Worm (Caenorhabditis elegans) whole organism, L4 larva: ENCODE results near the gene F36H9.1.

Source experiments
- Y48G9A.11 ChIP-seq: fragments of 200-800 bp; sonication (Bioruptor generic); IDR thresholded peaks from 2 replicates; pipeline ENCODE4 v1.3.6; 2022; ENCODE audit warnings: missing genetic modification reagents, missing genetic modification characterization, missing compliant biosample characterization
- aha-1 ChIP-seq: fragments of 150-350 bp; peaks from one replicate; lab custom pipeline; 2014; ENCODE audit warnings: missing biosample characterization, missing genetic modification characterization
- ama-1 ChIP-seq: fragments of 150-350 bp; optimal IDR thresholded peaks from 2 replicates; lab custom pipeline; 2014; ENCODE audit warnings: inconsistent platforms, mixed read lengths
- arid-1 ChIP-seq: fragments of 200-800 bp; sonication (Bioruptor generic); conservative IDR thresholded peaks from 2 replicates; pipeline ENCODE4 v1.3.6; 2022; ENCODE audit warnings: missing genetic modification reagents, missing genetic modification characterization, missing compliant biosample characterization
- ceh-20 ChIP-seq: fragments of 200-800 bp; sonication (Bioruptor generic); IDR thresholded peaks from 2 replicates; pipeline ENCODE4 v1.3.6; 2022; ENCODE audit warnings: missing genetic modification reagents, missing genetic modification characterization, missing compliant biosample characterization
- ceh-82 ChIP-seq: sonication (generic microtip); optimal IDR thresholded peaks from 2 replicates; lab custom pipeline; 2017; ENCODE audit warnings: missing biosample characterization, missing genetic modification characterization
- ces-1 ChIP-seq: fragments of 150-350 bp; sonication (generic microtip); optimal IDR thresholded peaks from 4 replicates; lab custom pipeline; 2014; ENCODE audit warnings: missing biosample characterization, missing genetic modification reagents, missing genetic modification characterization
- cey-2 ChIP-seq: sonication (generic microtip); optimal IDR thresholded peaks from 3 replicates; lab custom pipeline; 2017; ENCODE audit warnings: missing genetic modification characterization, mild to moderate bottlenecking, missing compliant biosample characterization, antibody characterized with exemption, borderline replicate concordance; ENCODE audit not compliant: insufficient read depth
- ctbp-1 ChIP-seq: fragments of 200-800 bp; sonication (Bioruptor generic); IDR thresholded peaks from 2 replicates; pipeline ENCODE4 v1.3.6; 2022; ENCODE audit warnings: missing genetic modification reagents, missing genetic modification characterization, missing compliant biosample characterization
- daf-16 ChIP-seq, 3 experiments: sonication (generic microtip); optimal IDR thresholded peaks; 2 replicates each; lab custom pipeline; 2016 to 2017; ENCODE audit warnings: missing genetic modification characterization in 3 of 3, missing genetic modification reagents in 3 of 3, mild to moderate bottlenecking in 2 of 3, missing compliant biosample characterization in 2 of 3, missing biosample characterization in 1 of 3, moderate library complexity in 1 of 3
- daf-19 ChIP-seq: fragments of 200-800 bp; sonication (Bioruptor generic); conservative IDR thresholded peaks from 2 replicates; pipeline ENCODE4 v1.3.6; 2022; ENCODE audit warnings: missing genetic modification characterization, missing compliant biosample characterization
- duxl-1 ChIP-seq: sonication (generic microtip); optimal IDR thresholded peaks from 2 replicates; lab custom pipeline; 2016; ENCODE audit warnings: mild to moderate bottlenecking, missing genetic modification characterization, moderate library complexity, missing compliant biosample characterization; ENCODE audit not compliant: poor library complexity
- dve-1 ChIP-seq: sonication (generic microtip); optimal IDR thresholded peaks from 2 replicates; lab custom pipeline; 2017; ENCODE audit warnings: antibody characterized with exemption, mild to moderate bottlenecking, missing genetic modification characterization, missing compliant biosample characterization; ENCODE audit not compliant: insufficient read depth
- egl-27 ChIP-seq: sonication (generic microtip); optimal IDR thresholded peaks from 3 replicates; lab custom pipeline; 2017; ENCODE audit warnings: missing biosample characterization, missing genetic modification reagents, missing genetic modification characterization
- fkh-10 ChIP-seq: fragments of 150-350 bp; optimal IDR thresholded peaks from 2 replicates; lab custom pipeline; 2014; ENCODE audit warnings: missing biosample characterization, missing genetic modification reagents, missing genetic modification characterization
- hif-1 ChIP-seq, 2 experiments: sonication (generic microtip); optimal IDR thresholded peaks; 2 replicates each; lab custom pipeline; 2016 to 2017; ENCODE audit warnings: missing compliant biosample characterization in 2 of 2, missing genetic modification characterization in 2 of 2, missing genetic modification reagents in 2 of 2, missing genotype in 2 of 2, mild to moderate bottlenecking in 1 of 2
- hlh-11 ChIP-seq: fragments of 200-800 bp; sonication (Bioruptor generic); optimal IDR thresholded peaks from 2 replicates; lab custom pipeline; 2018; ENCODE audit warnings: mild to moderate bottlenecking, missing genetic modification characterization, missing compliant biosample characterization
- lim-7 ChIP-seq: fragments of 200-800 bp; sonication (Bioruptor generic); IDR thresholded peaks from 2 replicates; pipeline ENCODE4 v1.3.6; 2022; ENCODE audit warnings: missing genetic modification characterization, missing compliant biosample characterization
- lin-1 ChIP-seq: fragments of 200-800 bp; sonication (Bioruptor generic); IDR thresholded peaks from 2 replicates; pipeline ENCODE4 v1.3.6; 2022; ENCODE audit warnings: missing genetic modification reagents, missing genetic modification characterization, missing compliant biosample characterization
- lir-3 ChIP-seq: sonication (generic microtip); optimal IDR thresholded peaks from 2 replicates; lab custom pipeline; 2016; ENCODE audit warnings: mild to moderate bottlenecking, missing genetic modification characterization, missing compliant biosample characterization
- mep-1 ChIP-seq: fragments of 150-350 bp; sonication (generic microtip); optimal IDR thresholded peaks from 3 replicates; lab custom pipeline; 2014; ENCODE audit warnings: missing biosample characterization, missing genetic modification characterization
- mes-2 ChIP-seq: sonication (generic microtip); optimal IDR thresholded peaks from 2 replicates; lab custom pipeline; 2016; ENCODE audit warnings: missing genotype, mild to moderate bottlenecking, missing genetic modification characterization, missing compliant biosample characterization; ENCODE audit not compliant: poor library complexity, severe bottlenecking
- mxl-2 ChIP-seq: fragments of 200-800 bp; sonication (Bioruptor generic); conservative IDR thresholded peaks from 2 replicates; pipeline ENCODE4 v1.3.6; 2022; ENCODE audit warnings: missing genetic modification reagents, missing genetic modification characterization, missing compliant biosample characterization
- mxl-3 ChIP-seq: fragments of 200-800 bp; sonication (Bioruptor generic); optimal IDR thresholded peaks from 2 replicates; lab custom pipeline; 2018; ENCODE audit warnings: mild to moderate bottlenecking, missing genetic modification characterization, missing compliant biosample characterization
- nhr-10 ChIP-seq: fragments of 150-350 bp; optimal IDR thresholded peaks from 2 replicates; lab custom pipeline; 2014; ENCODE audit warnings: missing biosample characterization, missing genetic modification characterization
- nhr-102 ChIP-seq: sonication (generic microtip); optimal IDR thresholded peaks from 2 replicates; lab custom pipeline; 2016; ENCODE audit warnings: mild to moderate bottlenecking, missing genetic modification characterization, moderate library complexity, missing compliant biosample characterization
- nhr-237 ChIP-seq: sonication (generic microtip); optimal IDR thresholded peaks from 2 replicates; lab custom pipeline; 2017; ENCODE audit warnings: missing biosample characterization, missing genetic modification characterization
- nhr-28 ChIP-seq: fragments of 150-350 bp; optimal IDR thresholded peaks from 2 replicates; lab custom pipeline; 2014; ENCODE audit warnings: missing biosample characterization, missing genetic modification characterization
- nhr-77 ChIP-seq: fragments of 150-350 bp; optimal IDR thresholded peaks from 2 replicates; lab custom pipeline; 2014; ENCODE audit warnings: missing biosample characterization, missing genetic modification characterization
- pha-4 ChIP-seq, 2 experiments: fragments of 150-350 bp in 1 of 2; fragments of 200-800 bp in 1 of 2; sonication (Bioruptor generic) in 1 of 2; IDR thresholded peaks in 1 of 2; optimal IDR thresholded peaks in 1 of 2; 2 replicates each; pipeline versions ENCODE4 v1.3.6 to Lab custom; 2014 to 2022; ENCODE audit warnings: missing genetic modification characterization in 2 of 2, missing genetic modification reagents in 2 of 2, missing biosample characterization in 1 of 2, missing compliant biosample characterization in 1 of 2
- php-3 ChIP-seq: fragments of 200-800 bp; sonication (Bioruptor generic); IDR thresholded peaks from 2 replicates; pipeline ENCODE4 v1.3.6; 2022; ENCODE audit warnings: missing genetic modification reagents, missing genetic modification characterization, missing compliant biosample characterization
- saeg-2 ChIP-seq: fragments of 200-800 bp; sonication (Bioruptor generic); IDR thresholded peaks from 2 replicates; pipeline ENCODE4 v1.3.6; 2022; ENCODE audit warnings: missing genetic modification reagents, missing genetic modification characterization, missing compliant biosample characterization
- snpc-1.2 ChIP-seq: fragments of 200-800 bp; sonication (Bioruptor generic); IDR thresholded peaks from 2 replicates; pipeline ENCODE4 v1.3.6; 2022; ENCODE audit warnings: missing genetic modification reagents, missing genetic modification characterization, missing compliant biosample characterization
- snpc-4 ChIP-seq: fragments of 150-350 bp; optimal IDR thresholded peaks from 2 replicates; lab custom pipeline; 2014; ENCODE audit warnings: missing biosample characterization, missing genetic modification characterization
- tra-1 ChIP-seq: fragments of 200-800 bp; sonication (Bioruptor generic); IDR thresholded peaks from 2 replicates; pipeline ENCODE4 v1.3.6; 2022; ENCODE audit warnings: missing genetic modification reagents, missing genetic modification characterization, missing compliant biosample characterization
- unc-39 ChIP-seq: sonication (generic microtip); optimal IDR thresholded peaks from 2 replicates; lab custom pipeline; 2017; ENCODE audit warnings: missing biosample characterization, missing genetic modification characterization
- zfp-3 ChIP-seq: fragments of 200-800 bp; sonication (Bioruptor generic); conservative IDR thresholded peaks from 2 replicates; pipeline ENCODE4 v1.3.6; 2022; ENCODE audit warnings: missing genetic modification reagents, missing genetic modification characterization, missing compliant biosample characterization
- zip-11 ChIP-seq: fragments of 200-800 bp; sonication (Bioruptor generic); IDR thresholded peaks from 2 replicates; pipeline ENCODE4 v1.3.6; 2022; ENCODE audit warnings: missing genetic modification characterization, missing compliant biosample characterization
- ztf-7 ChIP-seq: fragments of 150-350 bp; optimal IDR thresholded peaks from 2 replicates; lab custom pipeline; 2014; ENCODE audit warnings: missing biosample characterization, missing genetic modification characterization

Gene F36H9.1

ce11 chrV:1804645-1805559 is 10.6 kb downstream of the F36H9.1 start, which contains the start of the genes hsp-16.2 and hsp-16.41 (continued):
- no peak for TF ChIP-seq egl-27
- TF ChIP-seq cey-2 (tag; lab: Kevin White, UChicago): no peak
- TF ChIP-seq unc-39 (tag; lab: Kevin White, UChicago): no peak
- no peak for TF ChIP-seq ces-1 (GFP tag; lab: Kevin White, UChicago)
- no peak for TF ChIP-seq lir-3 (tag; lab: Kevin White, UChicago)
- peak; percentile 34 for TF ChIP-seq ztf-7 (tag; lab: Kevin White, UChicago)
- TF ChIP-seq arid-1 (GFP tag; lab: Robert Waterston, UW): no peak
- TF ChIP-seq ceh-82 (tag; lab: Kevin White, UChicago): no peak
- TF ChIP-seq saeg-2 (GFP tag; lab: Robert Waterston, UW): 0 out of 2 replicates have a peak, but pooled peaks have one; percentile 45
- TF ChIP-seq dve-1: peak; percentile 66

ce11 chrV:1805724-1806316 is 11.5 kb downstream of the F36H9.1 start:
- TF ChIP-seq lim-7 (GFP tag; lab: Robert Waterston, UW) (0 out of 2 replicates have a peak, but pooled peaks have one; percentile 19), daf-16 (GFP tag; optimal IDR thresholded peaks at IDR 0.05; lab: Kevin White, UChicago) (no peak), daf-16 (tag; optimal IDR thresholded peaks at IDR 0.05; lab: Kevin White, UChicago) (peak; percentile 14), zfp-3 (GFP tag; lab: Robert Waterston, UW) (peak; percentile 46; the same call in 1 of the 2 replicates), aha-1 (peak; percentile 44), mxl-3 (GFP tag; lab: Kevin White, UChicago) (peak; percentile 31), mes-2 (tag; lab: Kevin White, UChicago) (no peak), ztf-7 (tag; lab: Kevin White, UChicago) (no peak), hlh-11 (tag; lab: Kevin White, UChicago) (peak; percentile 3), nhr-28 (tag; lab: Kevin White, UChicago) (no peak), ama-1 (lab: Kevin White, UChicago) (no peak), pha-4 (GFP tag; IDR thresholded peaks at IDR 0.05; lab: Robert Waterston, UW) (no peak), pha-4 (tag; optimal IDR thresholded peaks at IDR 0.05; lab: Kevin White, UChicago) (peak; percentile 56), snpc-1.2 (GFP tag; lab: Robert Waterston, UW) (no peak), nhr-77 (tag; lab: Kevin White, UChicago) (no peak)

- TF ChIP-seq snpc-4 (no peak), ceh-20 (no peak), zip-11 (GFP tag; lab: Robert Waterston, UW) (no peak), mep-1 (tag; lab: Kevin White, UChicago) (no peak), tra-1 (GFP tag; lab: Robert Waterston, UW) (no peak), ztf-7 (tag; lab: Kevin White, UChicago) (no peak), nhr-237 (tag; lab: Kevin White, UChicago) (no peak), saeg-2 (GFP tag; lab: Robert Waterston, UW) (no peak), aha-1 (no peak)
Measured at ce11 chrV:1807160-1807559, 12.8 kb downstream of the F36H9.1 start, which contains the start of gene srt-42. TSS of gene srt-42 (plus strand) at chrV:1807460.

- no peak for TF ChIP-seq snpc-4
- TF ChIP-seq nhr-102 (tag; lab: Kevin White, UChicago): no peak
- no peak for TF ChIP-seq zip-11 (GFP tag; lab: Robert Waterston, UW)
- no peak for TF ChIP-seq Y48G9A.11 (GFP tag; lab: Robert Waterston, UW)
- no peak for TF ChIP-seq duxl-1
- no peak for TF ChIP-seq daf-16 (GFP tag; optimal IDR thresholded peaks at IDR 0.05; lab: Kevin White, UChicago)
- no peak for TF ChIP-seq daf-16 (tag; optimal IDR thresholded peaks at IDR 0.05; lab: Kevin White, UChicago)
- no peak for TF ChIP-seq fkh-10 (GFP tag; lab: Kevin White, UChicago)
- no peak for TF ChIP-seq aha-1
- TF ChIP-seq ctbp-1: no peak
- TF ChIP-seq lin-1 (GFP tag; lab: Robert Waterston, UW): no peak
- no peak for TF ChIP-seq nhr-10
- no peak for TF ChIP-seq mep-1 (tag; lab: Kevin White, UChicago)
- no peak for TF ChIP-seq mxl-2 (GFP tag; lab: Robert Waterston, UW)
- no peak for TF ChIP-seq ama-1 (lab: Kevin White, UChicago)
- TF ChIP-seq hif-1 (tag; optimal IDR thresholded peaks at IDR 0.05; lab: Kevin White, UChicago): no peak
- no peak for TF ChIP-seq php-3 (GFP tag; lab: Robert Waterston, UW)
- TF ChIP-seq mxl-3 (GFP tag; lab: Kevin White, UChicago): no peak
- TF ChIP-seq daf-19 (GFP tag; lab: Robert Waterston, UW): no peak
Measured at ce11 chrV:1811035-1811434, 16.7 kb downstream of the F36H9.1 start, which contains the start of gene Y46H3A.4. TSS of gene Y46H3A.4 (minus strand) at chrV:1811135.
